Worm (Caenorhabditis elegans): Measurements from ENCODE around the gene nlp-19.

- TF ChIP-seq nfya-1 (tag; optimal IDR thresholded peaks at IDR 0.05) (no peak), tbx-7 (tag; optimal IDR thresholded peaks at IDR 0.05) (no peak), C08G9.2 (tag; optimal IDR thresholded peaks at IDR 0.05) (no peak), K02D7.2 (tag; optimal IDR thresholded peaks at IDR 0.05) (no peak), nhr-11 (tag; optimal IDR thresholded peaks at IDR 0.05) (no peak), pag-3 (tag; optimal IDR thresholded peaks at IDR 0.05; ENCODE audit: borderline replicate concordance) (no peak), unc-55 (GFP tag; optimal IDR thresholded peaks at IDR 0.05) (no peak), hlh-30 (tag; optimal IDR thresholded peaks at IDR 0.05; ENCODE audit: insufficient read depth) (no peak), fkh-10 (GFP tag; optimal IDR thresholded peaks at IDR 0.05) (no peak), ama-1 (optimal IDR thresholded peaks at IDR 0.05) (no peak), Y22D7AL.16 (tag; optimal IDR thresholded peaks at IDR 0.05) (no peak), tbx-2 (tag; optimal IDR thresholded peaks at IDR 0.05) (no peak)
These were observed 7.4 kb upstream of the nlp-19 start, which contains the start of gene K09C8.7 for ce11 chrX:10951168-10951567.

All from whole organism, late embryonic.